Worm (Caenorhabditis elegans) whole organism, L3 larva: ENCODE data around the gene F35E8.6.

Source experiments
- ZK546.5 ChIP-seq: sonication (generic microtip); optimal IDR thresholded peaks from 2 replicates; lab custom pipeline; 2017; ENCODE audit warnings: missing biosample characterization, missing genetic modification characterization
- aly-2 ChIP-seq: fragments of 150-350 bp; optimal IDR thresholded peaks from 2 replicates; lab custom pipeline; 2014; ENCODE audit warnings: missing biosample characterization, missing genetic modification characterization
- ama-1 ChIP-seq: fragments of 150-350 bp; optimal IDR thresholded peaks from 2 replicates; lab custom pipeline; 2018
- ceh-28 ChIP-seq: fragments of 150-350 bp; optimal IDR thresholded peaks from 2 replicates; lab custom pipeline; 2014; ENCODE audit warnings: missing biosample characterization, missing genetic modification reagents, missing genetic modification characterization
- ceh-82 ChIP-seq: fragments of 150-350 bp; optimal IDR thresholded peaks from 2 replicates; lab custom pipeline; 2014; ENCODE audit warnings: missing biosample characterization, missing genetic modification characterization
- ceh-9 ChIP-seq: sonication (generic microtip); optimal IDR thresholded peaks from 2 replicates; lab custom pipeline; 2018; ENCODE audit warnings: missing biosample characterization, missing genetic modification characterization
- egl-27 ChIP-seq: sonication (generic microtip); optimal IDR thresholded peaks from 4 replicates; lab custom pipeline; 2017; ENCODE audit warnings: missing biosample characterization, missing genetic modification reagents, missing genetic modification characterization
- egl-5 ChIP-seq: fragments of 150-350 bp; optimal IDR thresholded peaks from 2 replicates; lab custom pipeline; 2017; ENCODE audit warnings: missing biosample characterization, missing genetic modification reagents, missing genetic modification characterization, inconsistent platforms
- elt-1 ChIP-seq: fragments of 150-350 bp; optimal IDR thresholded peaks from 2 replicates; lab custom pipeline; 2014; ENCODE audit warnings: missing biosample characterization, missing genetic modification characterization
- elt-2 ChIP-seq: sonication (generic microtip); optimal IDR thresholded peaks from 2 replicates; lab custom pipeline; 2016; ENCODE audit warnings: missing genetic modification reagents, mild to moderate bottlenecking, missing genetic modification characterization, missing compliant biosample characterization
- elt-3 ChIP-seq, 3 experiments: fragments of 150-350 bp in 1 of 3; sonication (generic microtip) in 2 of 3; optimal IDR thresholded peaks; 2 replicates in 2 of 3; 4 replicates in 1 of 3; lab custom pipeline; 2014 to 2017; ENCODE audit warnings: missing biosample characterization in 3 of 3, missing genetic modification characterization in 3 of 3
- eor-1 ChIP-seq, 2 experiments: fragments of 150-350 bp; optimal IDR thresholded peaks; 2 replicates each; lab custom pipeline; 2014 to 2018; ENCODE audit warnings: missing biosample characterization in 2 of 2, missing genetic modification characterization in 2 of 2
- fkh-10 ChIP-seq: sonication (generic microtip); optimal IDR thresholded peaks from 2 replicates; lab custom pipeline; 2017; ENCODE audit warnings: missing biosample characterization, missing genetic modification reagents, missing genetic modification characterization
- fkh-2 ChIP-seq: fragments of 150-350 bp; optimal IDR thresholded peaks from 2 replicates; lab custom pipeline; 2014; ENCODE audit warnings: missing biosample characterization, missing genetic modification reagents, missing genetic modification characterization
- fos-1 ChIP-seq: fragments of 150-350 bp; optimal IDR thresholded peaks from 2 replicates; lab custom pipeline; 2014; ENCODE audit warnings: missing biosample characterization, missing genetic modification characterization
- hmg-11 ChIP-seq: sonication (generic microtip); optimal IDR thresholded peaks from 2 replicates; lab custom pipeline; 2016; ENCODE audit warnings: missing genetic modification characterization, missing compliant biosample characterization
- jun-1 ChIP-seq: fragments of 150-350 bp; optimal IDR thresholded peaks from 2 replicates; lab custom pipeline; 2014; ENCODE audit warnings: missing biosample characterization, missing genetic modification reagents, missing genetic modification characterization
- lin-15B ChIP-seq: fragments of 150-350 bp; optimal IDR thresholded peaks from 2 replicates; lab custom pipeline; 2014; ENCODE audit warnings: missing biosample characterization, missing genetic modification characterization
- lsy-12 ChIP-seq: sonication (generic microtip); optimal IDR thresholded peaks from 2 replicates; lab custom pipeline; 2016; ENCODE audit warnings: mild to moderate bottlenecking, missing genetic modification characterization, missing compliant biosample characterization
- mml-1 ChIP-seq: fragments of 150-350 bp; sonication (generic microtip); optimal IDR thresholded peaks from 3 replicates; lab custom pipeline; 2014; ENCODE audit warnings: missing biosample characterization, missing genetic modification characterization
- nfya-1 ChIP-seq: sonication (generic microtip); optimal IDR thresholded peaks from 2 replicates; lab custom pipeline; 2017; ENCODE audit warnings: missing genetic modification characterization, mild to moderate bottlenecking, missing compliant biosample characterization, antibody characterized with exemption, moderate library complexity; ENCODE audit not compliant: insufficient read depth
- nhr-237 ChIP-seq: fragments of 150-350 bp; optimal IDR thresholded peaks from 2 replicates; lab custom pipeline; 2014; ENCODE audit warnings: missing biosample characterization, missing genetic modification characterization
- nhr-25 ChIP-seq: sonication (generic microtip); optimal IDR thresholded peaks from 2 replicates; lab custom pipeline; 2017; ENCODE audit warnings: missing biosample characterization, missing genetic modification characterization
- nhr-28 ChIP-seq: fragments of 150-350 bp; optimal IDR thresholded peaks from 2 replicates; lab custom pipeline; 2014; ENCODE audit warnings: missing biosample characterization, missing genetic modification characterization
- nhr-43 ChIP-seq: sonication (generic microtip); optimal IDR thresholded peaks from 2 replicates; lab custom pipeline; 2016; ENCODE audit warnings: mild to moderate bottlenecking, missing genetic modification characterization, missing compliant biosample characterization; ENCODE audit not compliant: poor library complexity, severe bottlenecking
- nhr-67 ChIP-seq: fragments of 150-350 bp; optimal IDR thresholded peaks from 2 replicates; lab custom pipeline; 2014; ENCODE audit warnings: missing biosample characterization, missing genetic modification characterization
- nhr-76 ChIP-seq: fragments of 150-350 bp; sonication (generic microtip); optimal IDR thresholded peaks from 5 replicates; lab custom pipeline; 2014; ENCODE audit warnings: missing biosample characterization, missing genetic modification characterization
- nhr-77 ChIP-seq: fragments of 150-350 bp; optimal IDR thresholded peaks from 2 replicates; lab custom pipeline; 2014; ENCODE audit warnings: missing biosample characterization, missing genetic modification characterization
- pha-4 ChIP-seq: fragments of 150-350 bp; optimal IDR thresholded peaks from 2 replicates; lab custom pipeline; 2014; ENCODE audit warnings: missing biosample characterization, missing genetic modification reagents, missing genetic modification characterization
- pqm-1 ChIP-seq: fragments of 150-350 bp; optimal IDR thresholded peaks from 2 replicates; lab custom pipeline; 2017; ENCODE audit warnings: missing biosample characterization, missing genetic modification characterization, inconsistent platforms
- skn-1 ChIP-seq: fragments of 150-350 bp; optimal IDR thresholded peaks from 2 replicates; lab custom pipeline; 2014; ENCODE audit warnings: missing biosample characterization, missing genetic modification characterization
- snpc-4 ChIP-seq: fragments of 150-350 bp; optimal IDR thresholded peaks from 2 replicates; lab custom pipeline; 2014; ENCODE audit warnings: missing biosample characterization, missing genetic modification characterization
- tbx-2 ChIP-seq: sonication (generic microtip); optimal IDR thresholded peaks from 2 replicates; lab custom pipeline; 2016; ENCODE audit warnings: mild to moderate bottlenecking, missing genetic modification characterization, missing compliant biosample characterization
- unc-39 ChIP-seq: sonication (generic microtip); optimal IDR thresholded peaks from 4 replicates; lab custom pipeline; 2017; ENCODE audit warnings: missing biosample characterization, missing genetic modification characterization
- ztf-4 ChIP-seq: fragments of 150-350 bp; optimal IDR thresholded peaks from 2 replicates; lab custom pipeline; 2014; ENCODE audit warnings: missing biosample characterization, missing genetic modification characterization

The F35E8.6 gene

DNA sequence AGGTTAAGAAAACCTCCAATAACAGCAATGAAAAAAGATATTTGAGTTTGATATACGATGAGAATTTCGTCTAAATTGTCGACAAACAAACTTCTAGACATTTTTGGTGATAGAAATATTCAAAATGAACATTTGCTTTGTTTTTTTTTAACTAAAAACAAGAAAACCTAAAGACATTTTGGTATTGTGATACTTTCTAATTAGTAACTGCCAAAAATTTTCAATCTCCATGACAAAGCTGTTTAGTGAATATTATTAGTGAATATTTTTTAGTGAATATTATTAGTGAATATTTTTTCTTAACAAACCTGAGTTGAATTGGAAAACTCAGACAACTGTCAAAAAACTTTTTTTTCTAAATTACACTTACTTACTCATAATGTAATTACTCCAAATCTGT lies 28.3 kb downstream of the F35E8.6 start, which contains the start of gene srw-55:
Gene srw-55, minus strand, starts transcription at position 101 of the 400 bp plus-strand sequence.
- TF ChIP-seq jun-1 (no peak), elt-1 (tag; lab: Kevin White, UChicago) (no peak), aly-2 (no peak), ceh-9 (tag; lab: Kevin White, UChicago) (no peak), eor-1 (tag; optimal IDR thresholded peaks at IDR 0.05; lab: Kevin White, UChicago) (no peak), ceh-82 (tag; lab: Kevin White, UChicago) (no peak), nhr-76 (no peak), egl-5 (tag; lab: Kevin White, UChicago) (no peak), tbx-2 (no peak), snpc-4 (no peak), hmg-11 (tag; lab: Kevin White, UChicago) (no peak), fkh-10 (no peak), elt-3 (tag; optimal IDR thresholded peaks at IDR 0.05; lab: Kevin White, UChicago) (no peak)
- TF ChIP-seq, all 47 proteins: peak for 0

ce11 chrV:15943125-15943524 lies 31.2 kb downstream of the F35E8.6 start, which contains the start of gene srw-53:
Gene srw-53 (plus strand): TSS chrV:15943425.
- TF ChIP-seq mml-1 = no peak
- TF ChIP-seq ama-1 (lab: Kevin White, UChicago) = no peak
- no peak for TF ChIP-seq egl-5 (tag; lab: Kevin White, UChicago)
- no peak for TF ChIP-seq elt-1 (tag; lab: Kevin White, UChicago)
- no peak for TF ChIP-seq lin-15B (tag; lab: Kevin White, UChicago)
- no peak for TF ChIP-seq elt-2
- no peak for TF ChIP-seq pha-4 (tag; lab: Kevin White, UChicago)
- TF ChIP-seq elt-3 (tag; optimal IDR thresholded peaks at IDR 0.05; lab: Kevin White, UChicago) = no peak
- TF ChIP-seq unc-39 (tag; lab: Kevin White, UChicago) = no peak
- TF ChIP-seq ztf-4 (tag; lab: Kevin White, UChicago) = no peak
- TF ChIP-seq egl-27 (tag; lab: Kevin White, UChicago) = no peak
- no peak for TF ChIP-seq snpc-4
- TF ChIP-seq jun-1 = no peak
- no peak for TF ChIP-seq ceh-28 (tag; lab: Kevin White, UChicago)
- no peak for TF ChIP-seq fkh-2
- no peak for TF ChIP-seq nhr-77 (tag; lab: Kevin White, UChicago)
- TF ChIP-seq, all 47 proteins: peak for 0

DNA sequence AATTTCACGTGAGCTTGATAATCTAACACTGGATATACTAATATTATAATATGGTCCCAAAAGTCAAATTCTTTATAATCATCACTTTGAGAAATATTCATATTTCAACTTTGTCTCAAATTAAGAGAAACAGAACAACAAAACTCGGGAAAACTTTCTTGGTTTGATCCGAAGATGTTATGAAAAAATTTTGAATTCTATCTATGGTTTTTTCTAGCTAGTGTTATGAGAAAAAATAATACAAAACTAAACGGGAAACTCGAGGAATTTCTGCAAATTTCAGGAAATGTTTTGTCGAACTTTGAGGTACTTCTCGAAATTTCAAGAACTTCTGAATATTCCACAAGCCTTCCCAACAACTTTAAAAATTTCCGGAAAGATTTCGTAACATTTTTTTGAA lies 39.0 kb downstream of the F35E8.6 start, which contains the start of gene srw-59:
Gene srw-59, minus strand, starts transcription at position 101 of the 400 bp plus-strand sequence.
- TF ChIP-seq nhr-237 (no peak), egl-5 (tag; lab: Kevin White, UChicago) (no peak), ceh-82 (tag; lab: Kevin White, UChicago) (no peak), pqm-1 (no peak), nhr-28 (tag; lab: Kevin White, UChicago) (no peak), nfya-1 (tag; lab: Kevin White, UChicago) (no peak)

DNA sequence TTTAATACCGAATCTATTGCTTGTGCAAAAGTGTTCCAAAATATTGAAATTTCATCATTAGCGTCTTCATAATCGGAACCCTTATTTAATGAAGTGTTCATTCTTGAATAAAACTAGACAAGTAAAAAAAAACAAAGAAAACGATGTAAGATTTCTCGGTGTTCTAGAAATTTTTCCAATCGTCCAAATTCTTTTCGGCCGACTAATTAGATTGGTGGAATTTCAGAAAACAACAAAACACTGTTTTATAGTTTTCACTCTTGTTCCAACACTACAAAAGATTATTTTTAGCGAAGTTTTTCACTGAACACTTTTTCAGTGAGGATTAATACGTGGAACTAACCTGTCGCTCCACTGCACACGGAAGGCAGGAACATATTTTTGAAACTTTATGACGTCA lies 40.8 kb downstream of the F35E8.6 start, which contains the start of gene srw-56:
Gene srw-56, minus strand, starts transcription at position 101 of the 400 bp plus-strand sequence.
- TF ChIP-seq nhr-25 (tag; lab: Kevin White, UChicago) = no peak
- TF ChIP-seq nfya-1 (tag; lab: Kevin White, UChicago) = no peak
- TF ChIP-seq fkh-2 = no peak
- no peak for TF ChIP-seq elt-3 (tag; optimal IDR thresholded peaks at IDR 0.05; lab: Kevin White, UChicago)
- no peak for TF ChIP-seq elt-1 (tag; lab: Kevin White, UChicago)
- no peak for TF ChIP-seq nhr-76
- no peak for TF ChIP-seq elt-2
- no peak for TF ChIP-seq unc-39 (tag; lab: Kevin White, UChicago)
- TF ChIP-seq snpc-4 = no peak
- TF ChIP-seq lsy-12 (tag; lab: Kevin White, UChicago) = no peak
- no peak for TF ChIP-seq nhr-43 (tag; lab: Kevin White, UChicago)
- no peak for TF ChIP-seq eor-1 (tag; optimal IDR thresholded peaks at IDR 0.05; lab: Kevin White, UChicago)
- no peak for TF ChIP-seq nhr-28 (tag; lab: Kevin White, UChicago)
- no peak for TF ChIP-seq ceh-9 (tag; lab: Kevin White, UChicago)
- TF ChIP-seq nhr-77 (tag; lab: Kevin White, UChicago) = no peak
- TF ChIP-seq fos-1 = no peak
- no peak for TF ChIP-seq ZK546.5 (tag; lab: Kevin White, UChicago)
- TF ChIP-seq nhr-67 (tag; lab: Kevin White, UChicago) = no peak
- TF ChIP-seq skn-1 = no peak
- TF ChIP-seq fkh-10 = no peak
